Worm (Caenorhabditis elegans) whole organism, early embryonic: ENCODE results near the gene K08C7.4.

Experiments used
- B0310.2 ChIP-seq: sonication (generic microtip); optimal IDR thresholded peaks from 2 replicates; lab custom pipeline; 2016; ENCODE audit warnings: mild to moderate bottlenecking, missing genetic modification characterization, missing compliant biosample characterization
- ama-1 ChIP-seq: fragments of 150-350 bp; optimal IDR thresholded peaks from 2 replicates; lab custom pipeline; 2014
- ceh-13 ChIP-seq: fragments of 200-800 bp; sonication (Bioruptor generic); optimal IDR thresholded peaks from 2 replicates; lab custom pipeline; 2018; ENCODE audit warnings: mild to moderate bottlenecking, missing genetic modification characterization, missing compliant biosample characterization
- ceh-36 ChIP-seq: sonication (generic microtip); optimal IDR thresholded peaks from 2 replicates; lab custom pipeline; 2016; ENCODE audit warnings: missing genetic modification characterization, inconsistent platforms, missing compliant biosample characterization
- ets-7 ChIP-seq: sonication (generic microtip); optimal IDR thresholded peaks from 2 replicates; lab custom pipeline; 2016; ENCODE audit warnings: missing genotype, missing genetic modification characterization, missing compliant biosample characterization
- flt-1 ChIP-seq: fragments of 200-800 bp; sonication (Bioruptor generic); IDR thresholded peaks from 2 replicates; pipeline ENCODE4 v1.3.6; 2022; ENCODE audit warnings: missing genetic modification characterization, missing compliant biosample characterization
- hmg-4 ChIP-seq: fragments of 200-800 bp; sonication (Bioruptor generic); optimal IDR thresholded peaks from 2 replicates; lab custom pipeline; 2018; ENCODE audit warnings: mild to moderate bottlenecking, missing genetic modification characterization, missing compliant biosample characterization
- scrt-1 ChIP-seq: fragments of 200-800 bp; sonication (Bioruptor generic); IDR thresholded peaks from 2 replicates; pipeline ENCODE4 v1.3.6; 2022; ENCODE audit warnings: missing genetic modification characterization, missing compliant biosample characterization
- sea-1 ChIP-seq: fragments of 200-800 bp; sonication (Bioruptor generic); conservative IDR thresholded peaks from 2 replicates; pipeline ENCODE4 v1.3.6; 2022; ENCODE audit warnings: missing genetic modification characterization, missing compliant biosample characterization
- tra-4 ChIP-seq: sonication (generic microtip); optimal IDR thresholded peaks from 2 replicates; lab custom pipeline; 2017; ENCODE audit warnings: missing genetic modification characterization, missing compliant biosample characterization

ce11 chrIV:10727734-10728133 lies 47.5 kb upstream of the K08C7.4 start, which contains the start of gene ZC168.2:
- TF ChIP-seq ama-1 (lab: Kevin White, UChicago) (no peak), hmg-4 (GFP tag; lab: Kevin White, UChicago) (no peak), sea-1 (GFP tag; lab: Robert Waterston, UW) (no peak), ceh-13 (GFP tag; lab: Kevin White, UChicago) (no peak), B0310.2 (tag; lab: Kevin White, UChicago) (no peak), ceh-36 (tag; lab: Kevin White, UChicago) (no peak), ets-7 (tag; lab: Kevin White, UChicago) (no peak), flt-1 (GFP tag; lab: Robert Waterston, UW) (no peak), tra-4 (tag; lab: Kevin White, UChicago) (no peak), scrt-1 (no peak)
